Fruit fly (Drosophila melanogaster) whole organism, wandering third instar larva: ENCODE data around the gene pot.

Experiments used
- CrebA ChIP-seq: fragments of 200-800 bp; sonication (Bioruptor generic); optimal IDR thresholded peaks from 2 replicates; lab custom pipeline; 2016; ENCODE audit warnings: missing biosample characterization, mild to moderate bottlenecking, missing genetic modification characterization, borderline replicate concordance
- Jra ChIP-seq: sonication (Bioruptor generic); optimal IDR thresholded peaks from 2 replicates; lab custom pipeline; 2016; ENCODE audit warnings: missing biosample characterization, missing genetic modification characterization
- br ChIP-seq: fragments of 200-800 bp; sonication (Bioruptor generic); optimal IDR thresholded peaks from 2 replicates; lab custom pipeline; 2016; ENCODE audit warnings: missing biosample characterization, missing genetic modification characterization
- ey ChIP-seq: fragments of 200-800 bp; sonication (Bioruptor generic); optimal IDR thresholded peaks from 2 replicates; lab custom pipeline; 2016; ENCODE audit warnings: missing biosample characterization, missing genetic modification characterization
- foxo ChIP-seq, 2 experiments: fragments of 200-800 bp; sonication (Bioruptor generic); optimal IDR thresholded peaks; 2 replicates in 1 of 2; 3 replicates in 1 of 2; lab custom pipeline; 2016 to 2017; ENCODE audit warnings: missing biosample characterization in 2 of 2, missing genetic modification characterization in 2 of 2
- sage ChIP-seq: fragments of 200-800 bp; sonication (Bioruptor generic); optimal IDR thresholded peaks from 2 replicates; lab custom pipeline; 2016; ENCODE audit warnings: missing biosample characterization, mild to moderate bottlenecking, missing genetic modification characterization
- usp ChIP-seq: fragments of >200 bp; optimal IDR thresholded peaks from 2 replicates; lab custom pipeline; 2017; ENCODE audit warnings: missing biosample characterization, missing genetic modification characterization

- no peak for TF ChIP-seq sage (GFP tag; lab: Kevin White, UChicago)
- TF ChIP-seq ey: no peak
- TF ChIP-seq br (GFP tag; lab: Kevin White, UChicago): no peak
- TF ChIP-seq CrebA (GFP tag; lab: Kevin White, UChicago): no peak
- TF ChIP-seq foxo (GFP tag; optimal IDR thresholded peaks at IDR 0.05; lab: Kevin White, UChicago): no peak
- no peak for TF ChIP-seq Jra (GFP tag; lab: Kevin White, UChicago)
- no peak for TF ChIP-seq usp (GFP tag; lab: Kevin White, UChicago)
Measured at dm6 chrX:11873116-11873515, 43.9 kb downstream of the pot start, which contains the start of gene CG15739.
